Fruit fly (Drosophila melanogaster) ovary, adult (tissue): ENCODE data around the gene CG2865.

Experiments
- CG17801 ChIP-seq: fragments of 200-800 bp; optimal IDR thresholded peaks from 2 replicates; lab custom pipeline; 2019; ENCODE audit warnings: missing biosample characterization, mild to moderate bottlenecking, missing genetic modification characterization, moderate library complexity; ENCODE audit not compliant: partially characterized antibody

Gene CG2865

dm6 chrX:2241842-2242241, 51.4 kb downstream of the CG2865 start, which contains the start of gene kz:
Gene kz, minus strand, starts transcription at chrX:2242035.
- TF ChIP-seq CG17801, result no peak
